Fruit fly (Drosophila melanogaster): Measurements from ENCODE around the gene CG8750.

Gene CG8750

dm6 chr3L:13863365-13863775 lies 20.6 kb upstream of the CG8750 start (continued):
- no peak for TF ChIP-seq Mad (GFP tag; optimal IDR thresholded peaks at IDR 0.05)
- TF ChIP-seq nmo (GFP tag; optimal IDR thresholded peaks at IDR 0.05) = no peak
- peak; percentile 49 for TF ChIP-seq ERR (GFP tag; optimal IDR thresholded peaks at IDR 0.05)
- TF ChIP-seq slp2 (GFP tag; optimal IDR thresholded peaks at IDR 0.05) = no peak
- peak; percentile 29 for TF ChIP-seq HLHmδ (GFP tag; optimal IDR thresholded peaks at IDR 0.05)
- no peak for TF ChIP-seq fd3F (GFP tag; optimal IDR thresholded peaks at IDR 0.05)
- 0 out of 3 replicates have a peak, but pooled peaks have one; percentile 17 for TF ChIP-seq CG34224 (GFP tag; IDR thresholded peaks at IDR 0.05; ENCODE audit: partially characterized antibody)
- TF ChIP-seq CG7963 (GFP tag; IDR thresholded peaks at IDR 0.05; ENCODE audit: partially characterized antibody) = no peak
- no peak for TF ChIP-seq run (tag; optimal IDR thresholded peaks at IDR 0.05)
- TF ChIP-seq CG5180 (GFP tag; optimal IDR thresholded peaks at IDR 0.05) = no peak
- no peak for TF ChIP-seq Fer2 (tag; optimal IDR thresholded peaks at IDR 0.05)
- no peak for TF ChIP-seq wor (GFP tag; IDR thresholded peaks at IDR 0.05)
- TF ChIP-seq CG10209 (GFP tag; optimal IDR thresholded peaks at IDR 0.05) = no peak
- TF ChIP-seq fd102C (GFP tag; optimal IDR thresholded peaks at IDR 0.05) = no peak
- TF ChIP-seq tup (GFP tag; optimal IDR thresholded peaks at IDR 0.05) = no peak
- no peak for TF ChIP-seq lmd (GFP tag; IDR thresholded peaks at IDR 0.05)
- TF ChIP-seq CG10462 (GFP tag; optimal IDR thresholded peaks at IDR 0.05) = no peak
- no peak for TF ChIP-seq bowl (GFP tag; IDR thresholded peaks at IDR 0.05)
- TF ChIP-seq CG13287 (GFP tag; IDR thresholded peaks at IDR 0.05; ENCODE audit: partially characterized antibody) = no peak
- TF ChIP-seq inv (GFP tag; IDR thresholded peaks at IDR 0.05; ENCODE audit: partially characterized antibody) = no peak
- no peak for TF ChIP-seq CG2678 (tag; optimal IDR thresholded peaks at IDR 0.05)
- TF ChIP-seq CG8290 (GFP tag; optimal IDR thresholded peaks at IDR 0.05) = no peak
- no peak for TF ChIP-seq CG8290 (tag; optimal IDR thresholded peaks at IDR 0.05)
- TF ChIP-seq CG42726 (GFP tag; IDR thresholded peaks at IDR 0.05; ENCODE audit: partially characterized antibody) = no peak
- TF ChIP-seq Ada2b (GFP tag; IDR thresholded peaks at IDR 0.05) = no peak
- TF ChIP-seq cg (GFP tag; optimal IDR thresholded peaks at IDR 0.05) = no peak
- 0 out of 2 replicates have a peak, but pooled peaks have one; percentile 13 for TF ChIP-seq CG17328 (GFP tag; IDR thresholded peaks at IDR 0.05)
- no peak for TF ChIP-seq H2.0 (GFP tag; IDR thresholded peaks at IDR 0.05)
- no peak for TF ChIP-seq HmgD (GFP tag; optimal IDR thresholded peaks at IDR 0.05)
- no peak for TF ChIP-seq da (GFP tag; optimal IDR thresholded peaks at IDR 0.05)
- TF ChIP-seq amos (GFP tag; IDR thresholded peaks at IDR 0.05; ENCODE audit: partially characterized antibody) = no peak
- no peak for TF ChIP-seq HLH3B (GFP tag; IDR thresholded peaks at IDR 0.05)
- TF ChIP-seq Bgb (GFP tag; IDR thresholded peaks at IDR 0.05; ENCODE audit: partially characterized antibody) = peak; percentile 39; the same call in 1 of the 2 replicates
- TF ChIP-seq CG15479 (GFP tag; optimal IDR thresholded peaks at IDR 0.05) = peak; percentile 98
- no peak for TF ChIP-seq ftz-f1 (GFP tag; optimal IDR thresholded peaks at IDR 0.05)
- peak; percentile 36; the same call in 1 of the 3 replicates for TF ChIP-seq so (GFP tag; IDR thresholded peaks at IDR 0.05)
- TF ChIP-seq zen2 (GFP tag; IDR thresholded peaks at IDR 0.05; ENCODE audit: partially characterized antibody) = 0 out of 3 replicates have a peak, but pooled peaks have one; percentile 38
- peak; percentile 74 for TF ChIP-seq CG3065 (GFP tag; optimal IDR thresholded peaks at IDR 0.05)
- TF ChIP-seq danr (GFP tag; IDR thresholded peaks at IDR 0.05) = no peak
- no peak for TF ChIP-seq ab (GFP tag; optimal IDR thresholded peaks at IDR 0.05)
- no peak for TF ChIP-seq CG8089 (GFP tag; optimal IDR thresholded peaks at IDR 0.05)
- TF ChIP-seq hb (GFP tag; IDR thresholded peaks at IDR 0.05; ENCODE audit: partially characterized antibody) = no peak
- TF ChIP-seq YL-1 (GFP tag; optimal IDR thresholded peaks at IDR 0.05) = no peak
- no peak for TF ChIP-seq bab2 (GFP tag; optimal IDR thresholded peaks at IDR 0.05)
- no peak for TF ChIP-seq CG9817 (tag; optimal IDR thresholded peaks at IDR 0.05)
- no peak for TF ChIP-seq abd-A (tag; optimal IDR thresholded peaks at IDR 0.05)
- peak in 1 of 2 experiments; percentile 97 for TF ChIP-seq Pdp1 (GFP tag; optimal IDR thresholded peaks at IDR 0.05)
- TF ChIP-seq Deaf1 (tag; optimal IDR thresholded peaks at IDR 0.05) = peak; percentile 70
- TF ChIP-seq CG12744 (GFP tag; optimal IDR thresholded peaks at IDR 0.05) = no peak
- 0 out of 2 replicates have a peak, but pooled peaks have one; percentile 21 for TF ChIP-seq wdn (GFP tag; IDR thresholded peaks at IDR 0.05)

Measured in whole organism, embryonic.